Fruit fly (Drosophila melanogaster): ENCODE results near the gene CG1835.

dm6 chrX:20662919-20663557, 1.3 kb downstream of the CG1835 start:
- TF ChIP-seq Bgb (GFP tag; IDR thresholded peaks at IDR 0.05; ENCODE audit: partially characterized antibody) (no peak), CG11560 (tag; IDR thresholded peaks at IDR 0.05) (no peak), ftz-f1 (GFP tag; optimal IDR thresholded peaks at IDR 0.05) (no peak), CG30431 (GFP tag; optimal IDR thresholded peaks at IDR 0.05) (no peak), CG17912 (GFP tag; optimal IDR thresholded peaks at IDR 0.05) (no peak), CG12391 (tag; optimal IDR thresholded peaks at IDR 0.05) (no peak), CG3065 (GFP tag; optimal IDR thresholded peaks at IDR 0.05) (no peak), CG12744 (GFP tag; optimal IDR thresholded peaks at IDR 0.05) (no peak), Atf3 (GFP tag; optimal IDR thresholded peaks at IDR 0.05) (no peak)
